Worm (Caenorhabditis elegans) whole organism, early embryonic: ENCODE data around the gene K11G12.6.

Experiments
- B0310.2 ChIP-seq: sonication (generic microtip); optimal IDR thresholded peaks from 2 replicates; lab custom pipeline; 2016; ENCODE audit warnings: mild to moderate bottlenecking, missing genetic modification characterization, missing compliant biosample characterization
- F13C5.2 ChIP-seq: sonication (generic microtip); optimal IDR thresholded peaks from 2 replicates; lab custom pipeline; 2017; ENCODE audit warnings: mild to moderate bottlenecking, missing genetic modification characterization, inconsistent platforms, missing compliant biosample characterization
- aly-1 ChIP-seq: sonication (generic microtip); optimal IDR thresholded peaks from 2 replicates; lab custom pipeline; 2016; ENCODE audit warnings: missing genetic modification characterization, missing compliant biosample characterization
- ama-1 ChIP-seq: fragments of 150-350 bp; optimal IDR thresholded peaks from 2 replicates; lab custom pipeline; 2014
- ceh-13 ChIP-seq: fragments of 200-800 bp; sonication (Bioruptor generic); optimal IDR thresholded peaks from 2 replicates; lab custom pipeline; 2018; ENCODE audit warnings: mild to moderate bottlenecking, missing genetic modification characterization, missing compliant biosample characterization
- ceh-36 ChIP-seq: sonication (generic microtip); optimal IDR thresholded peaks from 2 replicates; lab custom pipeline; 2016; ENCODE audit warnings: missing genetic modification characterization, inconsistent platforms, missing compliant biosample characterization
- ets-7 ChIP-seq: sonication (generic microtip); optimal IDR thresholded peaks from 2 replicates; lab custom pipeline; 2016; ENCODE audit warnings: missing genotype, missing genetic modification characterization, missing compliant biosample characterization
- flt-1 ChIP-seq: fragments of 200-800 bp; sonication (Bioruptor generic); IDR thresholded peaks from 2 replicates; pipeline ENCODE4 v1.3.6; 2022; ENCODE audit warnings: missing genetic modification characterization, missing compliant biosample characterization
- hmbx-1 ChIP-seq: sonication (generic microtip); optimal IDR thresholded peaks from 2 replicates; lab custom pipeline; 2016; ENCODE audit warnings: mild to moderate bottlenecking, missing genetic modification characterization, missing compliant biosample characterization
- hmg-4 ChIP-seq: fragments of 200-800 bp; sonication (Bioruptor generic); optimal IDR thresholded peaks from 2 replicates; lab custom pipeline; 2018; ENCODE audit warnings: mild to moderate bottlenecking, missing genetic modification characterization, missing compliant biosample characterization
- hnd-1 ChIP-seq: sonication (generic microtip); optimal IDR thresholded peaks from 2 replicates; lab custom pipeline; 2016; ENCODE audit warnings: missing genetic modification characterization, missing compliant biosample characterization
- pes-1 ChIP-seq: fragments of 200-800 bp; sonication (Bioruptor generic); IDR thresholded peaks from 2 replicates; pipeline ENCODE4 v1.3.6; 2022; ENCODE audit warnings: missing genetic modification reagents, missing genetic modification characterization, missing compliant biosample characterization
- scrt-1 ChIP-seq: fragments of 200-800 bp; sonication (Bioruptor generic); IDR thresholded peaks from 2 replicates; pipeline ENCODE4 v1.3.6; 2022; ENCODE audit warnings: missing genetic modification characterization, missing compliant biosample characterization
- sea-1 ChIP-seq: fragments of 200-800 bp; sonication (Bioruptor generic); conservative IDR thresholded peaks from 2 replicates; pipeline ENCODE4 v1.3.6; 2022; ENCODE audit warnings: missing genetic modification characterization, missing compliant biosample characterization
- tbx-11 ChIP-seq: fragments of 200-800 bp; sonication (Bioruptor generic); IDR thresholded peaks from 2 replicates; pipeline ENCODE4 v1.3.6; 2022; ENCODE audit warnings: missing genetic modification characterization, missing compliant biosample characterization
- tbx-37 ChIP-seq: fragments of 200-800 bp; sonication (Bioruptor generic); conservative IDR thresholded peaks from 2 replicates; pipeline ENCODE4 v1.3.6; 2022; ENCODE audit warnings: missing genetic modification reagents, missing genetic modification characterization, missing compliant biosample characterization
- tra-4 ChIP-seq: sonication (generic microtip); optimal IDR thresholded peaks from 2 replicates; lab custom pipeline; 2017; ENCODE audit warnings: missing genetic modification characterization, missing compliant biosample characterization

Gene K11G12.6

DNA sequence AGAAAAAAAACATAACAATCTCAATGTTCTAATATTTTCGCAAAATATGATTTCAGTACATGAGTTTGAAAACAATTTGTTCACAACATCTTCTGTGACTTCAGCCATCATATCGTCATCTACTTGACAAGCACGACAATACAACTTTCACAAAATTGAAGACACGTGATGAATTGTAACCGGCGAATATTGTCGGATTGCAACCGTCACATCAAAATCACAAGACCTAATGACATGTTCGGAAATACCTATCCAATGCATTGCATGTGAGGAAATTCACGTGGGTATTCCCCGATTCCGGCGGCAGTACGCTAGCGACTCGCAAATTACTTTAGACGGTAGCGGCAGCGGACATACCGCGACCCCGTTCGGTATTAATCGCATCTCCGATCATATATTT is 12.1 kb upstream of the K11G12.6 start:
- TF ChIP-seq B0310.2 (tag; lab: Kevin White, UChicago) (no peak), flt-1 (no peak), ets-7 (no peak)

DNA sequence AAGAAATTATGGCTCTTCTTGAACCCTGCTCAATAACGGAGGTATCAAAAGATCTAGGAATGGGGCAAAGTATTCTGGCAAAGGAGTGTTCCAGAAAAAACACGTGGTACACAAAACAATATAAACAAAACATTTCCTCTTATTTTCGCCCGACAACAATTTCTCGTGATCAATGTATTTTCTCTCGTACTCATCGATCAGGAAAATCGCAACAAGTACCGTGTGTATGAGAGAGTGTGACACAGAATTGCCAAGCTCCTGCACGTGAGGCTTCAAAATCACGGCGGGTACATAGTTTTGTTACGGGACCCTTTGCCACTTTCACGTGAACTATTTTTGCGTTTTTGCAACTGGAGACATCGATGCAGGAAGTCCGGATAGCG is 11.5 kb upstream of the K11G12.6 start:
- no peak for TF ChIP-seq pes-1 (GFP tag; lab: Robert Waterston, UW)
- no peak for TF ChIP-seq F13C5.2
- no peak for TF ChIP-seq tra-4 (tag; lab: Kevin White, UChicago)
- no peak for TF ChIP-seq hmg-4 (GFP tag; lab: Kevin White, UChicago)
- TF ChIP-seq ama-1 (lab: Kevin White, UChicago): no peak
- no peak for TF ChIP-seq hmbx-1
- no peak for TF ChIP-seq flt-1
- no peak for TF ChIP-seq hnd-1 (tag; lab: Kevin White, UChicago)

DNA sequence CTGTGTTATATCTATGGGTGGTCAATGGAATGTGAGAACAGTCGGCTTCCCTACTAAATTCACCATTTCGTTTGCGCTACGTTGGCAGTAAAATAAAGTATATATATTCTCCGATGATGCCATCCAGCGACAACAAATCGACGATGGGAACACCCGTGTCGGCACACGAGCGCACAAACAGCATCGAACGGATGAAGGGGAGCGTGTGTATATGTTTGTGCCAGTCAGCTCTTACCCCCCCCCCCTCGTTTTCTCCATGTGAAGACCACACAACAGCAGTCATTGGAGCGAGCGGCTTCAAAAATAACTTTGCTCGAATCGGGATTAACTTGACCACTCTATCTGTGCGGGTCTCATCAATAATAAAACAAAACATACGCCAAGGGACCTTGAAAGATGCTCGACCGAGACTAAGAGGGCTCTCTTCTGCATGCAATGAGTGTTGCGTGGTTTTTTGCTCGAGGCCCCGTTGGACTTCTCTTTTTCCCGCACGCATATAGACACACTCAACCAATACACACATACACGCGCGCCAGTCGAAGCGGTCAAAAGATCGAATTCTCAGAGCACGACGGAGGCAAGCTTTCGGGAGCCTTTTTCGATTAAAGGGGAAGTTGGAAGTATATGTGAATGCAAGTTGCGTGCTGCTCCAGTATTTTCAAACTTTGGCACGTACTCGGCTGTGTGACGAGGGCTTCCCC is 11.0 kb upstream of the K11G12.6 start:
- TF ChIP-seq tbx-11 (GFP tag; lab: Robert Waterston, UW): no peak
- no peak for TF ChIP-seq pes-1 (GFP tag; lab: Robert Waterston, UW)
- peak; percentile 33 for TF ChIP-seq hmg-4 (GFP tag; lab: Kevin White, UChicago)
- no peak for TF ChIP-seq ets-7

DNA sequence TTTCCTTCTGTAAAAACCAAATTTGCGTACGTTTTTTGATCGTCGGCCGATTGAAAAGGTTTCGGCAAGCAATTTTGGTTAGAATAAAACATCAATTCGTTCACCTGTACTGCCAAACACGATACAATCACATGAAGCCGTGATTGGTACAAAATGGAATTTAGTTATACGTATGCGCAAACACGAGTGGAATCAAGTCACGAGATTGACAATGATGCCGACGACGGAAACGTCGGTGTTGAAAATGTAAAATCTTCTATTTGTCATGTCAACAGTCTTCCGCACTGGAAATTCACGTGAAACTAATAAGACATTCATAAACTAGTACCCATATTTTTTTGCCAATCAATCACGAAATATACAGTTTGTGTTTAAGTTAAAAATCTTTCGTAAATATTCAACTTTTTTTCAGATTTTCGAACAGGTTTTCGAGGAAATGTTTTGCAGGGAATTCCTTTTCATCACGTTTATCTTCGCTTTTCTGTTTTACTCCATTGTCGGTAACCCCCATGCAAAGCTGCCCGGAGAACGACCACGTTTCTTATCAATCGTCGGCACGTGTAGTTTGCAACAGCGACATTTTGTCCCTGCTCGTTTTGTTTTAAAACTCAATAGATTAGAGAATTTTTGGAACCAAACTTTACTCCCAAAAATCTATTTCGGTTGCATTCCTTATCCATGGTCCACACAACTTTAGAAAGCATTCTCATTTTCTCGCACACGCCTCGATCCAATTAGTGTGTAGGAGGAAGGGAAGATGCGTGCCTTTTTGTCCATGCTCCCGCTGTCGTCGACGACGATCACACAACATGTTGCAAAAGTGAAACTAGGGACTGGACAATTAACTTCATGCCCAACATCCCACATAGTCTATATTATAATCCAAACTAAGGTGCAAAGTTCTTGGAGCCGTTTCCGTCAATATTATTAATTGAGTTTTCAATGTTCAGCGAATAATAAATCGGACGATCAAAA is 9.9 kb upstream of the K11G12.6 start:
- TF ChIP-seq ceh-13 (GFP tag; lab: Kevin White, UChicago) (no peak), hmbx-1 (no peak), scrt-1 (GFP tag; lab: Robert Waterston, UW) (no peak), hnd-1 (tag; lab: Kevin White, UChicago) (no peak), ceh-36 (tag; lab: Kevin White, UChicago) (no peak), tbx-11 (GFP tag; lab: Robert Waterston, UW) (no peak), tbx-37 (GFP tag; lab: Robert Waterston, UW) (no peak), hmg-4 (GFP tag; lab: Kevin White, UChicago) (no peak), ets-7 (no peak), B0310.2 (tag; lab: Kevin White, UChicago) (no peak), sea-1 (GFP tag; lab: Robert Waterston, UW) (no peak), ama-1 (lab: Kevin White, UChicago) (no peak), aly-1 (tag; lab: Kevin White, UChicago) (no peak), F13C5.2 (no peak), pes-1 (GFP tag; lab: Robert Waterston, UW) (no peak), tra-4 (tag; lab: Kevin White, UChicago) (no peak), flt-1 (no peak)

DNA sequence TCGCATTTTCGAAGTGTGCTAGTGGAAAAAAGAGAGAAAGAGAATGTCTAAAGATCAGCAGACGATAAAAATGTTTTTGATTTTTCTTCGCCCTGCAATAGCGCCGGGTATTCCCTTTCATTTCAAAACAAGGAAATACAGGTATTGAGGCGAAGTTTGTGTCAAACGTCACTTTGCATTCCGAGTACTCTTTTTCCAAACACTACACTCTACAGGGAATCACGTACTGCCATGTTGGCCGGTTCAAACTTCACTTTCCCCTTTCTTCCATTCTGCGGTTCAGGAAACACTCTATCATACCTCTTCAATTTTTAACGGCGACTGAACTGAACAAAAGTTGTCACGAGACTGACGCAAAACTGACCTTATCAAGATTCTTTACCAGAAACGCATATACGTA is 9.1 kb upstream of the K11G12.6 start:
- TF ChIP-seq sea-1 (GFP tag; lab: Robert Waterston, UW) (no peak), scrt-1 (GFP tag; lab: Robert Waterston, UW) (no peak), ets-7 (no peak), B0310.2 (tag; lab: Kevin White, UChicago) (no peak), hnd-1 (tag; lab: Kevin White, UChicago) (no peak), ceh-36 (tag; lab: Kevin White, UChicago) (no peak), tra-4 (tag; lab: Kevin White, UChicago) (no peak), ama-1 (lab: Kevin White, UChicago) (no peak), aly-1 (tag; lab: Kevin White, UChicago) (no peak), ceh-13 (GFP tag; lab: Kevin White, UChicago) (no peak), hmbx-1 (no peak), pes-1 (GFP tag; lab: Robert Waterston, UW) (no peak)

DNA sequence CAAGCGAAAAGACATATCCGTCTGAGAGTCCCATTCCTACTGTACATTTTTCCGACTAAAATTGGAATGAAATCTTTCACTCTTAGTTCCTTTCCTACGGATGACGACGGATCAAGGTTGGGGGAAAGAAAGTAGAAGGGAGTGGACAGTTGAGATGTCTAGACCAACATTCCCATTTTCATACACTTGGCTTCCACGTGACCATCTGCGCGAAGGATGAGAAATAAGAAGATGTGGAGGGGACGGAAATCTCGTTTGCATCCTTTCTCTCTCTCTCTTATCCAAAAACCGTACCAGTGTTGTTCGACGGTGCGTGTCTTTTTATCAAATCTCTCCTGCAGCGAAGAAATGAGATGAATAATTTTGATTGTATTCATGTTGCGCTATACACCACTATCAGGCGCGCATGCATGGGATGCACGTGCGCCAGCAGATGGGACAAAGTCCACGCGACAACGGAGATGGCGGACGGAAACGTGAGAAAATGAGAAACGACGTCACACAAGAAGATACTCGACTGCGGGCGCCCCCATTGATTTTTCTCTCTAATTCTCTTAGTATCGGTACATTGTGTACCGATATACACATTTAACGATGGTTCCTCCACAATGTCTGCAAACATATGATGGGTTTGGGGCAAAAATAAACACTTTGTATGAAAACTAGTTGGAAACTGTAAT is 8.0 kb upstream of the K11G12.6 start:
- TF ChIP-seq pes-1 (GFP tag; lab: Robert Waterston, UW) (no peak), sea-1 (GFP tag; lab: Robert Waterston, UW) (no peak), hmg-4 (GFP tag; lab: Kevin White, UChicago) (peak; percentile 22), flt-1 (no peak), ceh-13 (GFP tag; lab: Kevin White, UChicago) (no peak), tra-4 (tag; lab: Kevin White, UChicago) (no peak), aly-1 (tag; lab: Kevin White, UChicago) (no peak), hnd-1 (tag; lab: Kevin White, UChicago) (no peak), F13C5.2 (peak; percentile 21), tbx-37 (GFP tag; lab: Robert Waterston, UW) (no peak), ceh-36 (tag; lab: Kevin White, UChicago) (no peak), ama-1 (lab: Kevin White, UChicago) (no peak), tbx-11 (GFP tag; lab: Robert Waterston, UW) (no peak), scrt-1 (GFP tag; lab: Robert Waterston, UW) (no peak), ets-7 (no peak)
